Worm (Caenorhabditis elegans) whole organism, early embryonic: Measurements from ENCODE around the gene eri-1.

Experiments
- F13C5.2 ChIP-seq: sonication (generic microtip); optimal IDR thresholded peaks from 2 replicates; lab custom pipeline; 2017; ENCODE audit warnings: mild to moderate bottlenecking, missing genetic modification characterization, inconsistent platforms, missing compliant biosample characterization
- ama-1 ChIP-seq: fragments of 150-350 bp; optimal IDR thresholded peaks from 2 replicates; lab custom pipeline; 2014
- flt-1 ChIP-seq: fragments of 200-800 bp; sonication (Bioruptor generic); IDR thresholded peaks from 2 replicates; pipeline ENCODE4 v1.3.6; 2022; ENCODE audit warnings: missing genetic modification characterization, missing compliant biosample characterization
- hmg-4 ChIP-seq: fragments of 200-800 bp; sonication (Bioruptor generic); optimal IDR thresholded peaks from 2 replicates; lab custom pipeline; 2018; ENCODE audit warnings: mild to moderate bottlenecking, missing genetic modification characterization, missing compliant biosample characterization
- hnd-1 ChIP-seq: sonication (generic microtip); optimal IDR thresholded peaks from 2 replicates; lab custom pipeline; 2016; ENCODE audit warnings: missing genetic modification characterization, missing compliant biosample characterization
- scrt-1 ChIP-seq: fragments of 200-800 bp; sonication (Bioruptor generic); IDR thresholded peaks from 2 replicates; pipeline ENCODE4 v1.3.6; 2022; ENCODE audit warnings: missing genetic modification characterization, missing compliant biosample characterization
- tbx-37 ChIP-seq: fragments of 200-800 bp; sonication (Bioruptor generic); conservative IDR thresholded peaks from 2 replicates; pipeline ENCODE4 v1.3.6; 2022; ENCODE audit warnings: missing genetic modification reagents, missing genetic modification characterization, missing compliant biosample characterization

ce11 chrIV:466569-466968, 46.8 kb upstream of the eri-1 start:
- no peak for TF ChIP-seq flt-1 (GFP tag; lab: Robert Waterston, UW)
- no peak for TF ChIP-seq tbx-37 (GFP tag; lab: Robert Waterston, UW)
- TF ChIP-seq hnd-1 (tag; lab: Kevin White, UChicago): no peak
- no peak for TF ChIP-seq scrt-1
- TF ChIP-seq hmg-4: no peak
- TF ChIP-seq ama-1 (lab: Kevin White, UChicago): no peak
- no peak for TF ChIP-seq F13C5.2 (tag; lab: Kevin White, UChicago)
